Worm (Caenorhabditis elegans): ENCODE data around the gene chtb-1.

DNA sequence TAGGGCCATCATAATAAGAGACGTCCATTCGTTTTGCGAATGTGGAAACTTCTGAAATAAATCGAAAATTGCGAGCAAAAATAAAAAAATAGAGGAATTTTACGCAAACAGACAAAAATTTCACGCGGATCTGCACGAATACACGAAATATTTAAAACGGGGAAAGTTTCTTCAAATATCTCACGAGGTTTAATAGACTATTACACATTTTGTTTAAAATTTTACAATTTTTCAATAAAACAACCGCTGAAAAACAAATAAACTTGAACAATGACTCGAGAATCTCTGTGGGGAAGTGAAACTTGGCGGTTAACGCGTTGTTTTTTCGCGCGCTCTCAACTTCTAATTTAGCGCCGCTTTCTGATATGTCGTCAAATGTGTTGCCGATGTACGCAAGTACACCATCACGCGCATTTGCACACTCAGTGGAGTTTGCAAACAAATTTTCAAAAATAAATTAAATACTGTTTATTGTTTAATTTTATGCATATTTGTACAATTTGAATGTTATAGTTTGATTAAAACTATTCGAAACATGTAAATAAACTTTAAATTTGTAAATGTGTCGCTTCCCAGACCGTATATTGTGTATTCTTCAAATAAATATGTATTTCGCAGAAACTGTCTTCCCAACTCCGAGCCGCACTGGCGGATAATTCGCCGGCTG is 38.0 kb upstream of the chtb-1 start, which contains the start of the genes gpr-2 and rgr-1:
- TF ChIP-seq cog-1 (tag; optimal IDR thresholded peaks at IDR 0.05) = no peak
- TF ChIP-seq ref-1 (GFP tag; conservative IDR thresholded peaks at IDR 0.05) = no peak
- no peak for TF ChIP-seq T22C8.4 (GFP tag; IDR thresholded peaks at IDR 0.05)
- TF ChIP-seq tab-1 (GFP tag; IDR thresholded peaks at IDR 0.05) = no peak
- TF ChIP-seq klf-2 (GFP tag; conservative IDR thresholded peaks at IDR 0.05) = no peak
- no peak for TF ChIP-seq flt-1 (GFP tag; IDR thresholded peaks at IDR 0.05)
- TF ChIP-seq ztf-29 (GFP tag; IDR thresholded peaks at IDR 0.05) = no peak
- no peak for TF ChIP-seq ztf-23 (GFP tag; IDR thresholded peaks at IDR 0.05)
- TF ChIP-seq med-1 (GFP tag; optimal IDR thresholded peaks at IDR 0.05; ENCODE audit: insufficient read depth) = no peak
